Fruit fly (Drosophila melanogaster) whole organism, embryonic: Measurements from ENCODE around the gene be.
A peak's percentile ranks its signal among the peaks of the same experiment; 100 is the strongest.

Experiments
- Atf6 ChIP-seq: fragments of 200-800 bp; sonication (Bioruptor generic); IDR thresholded peaks from 2 replicates; pipeline ENCODE4 v1.3.6; 2022; ENCODE audit warnings: missing biosample characterization, missing genetic modification characterization
- B-H1 ChIP-seq: fragments of 200-800 bp; sonication (Bioruptor generic); IDR thresholded peaks from 3 replicates; pipeline ENCODE4 v1.3.6; 2022; ENCODE audit warnings: missing biosample characterization, missing genetic modification characterization
- CG11398 ChIP-seq: fragments of 200-800 bp; sonication (Bioruptor generic); optimal IDR thresholded peaks from 2 replicates; lab custom pipeline; 2016; ENCODE audit warnings: missing biosample characterization, missing genetic modification characterization
- CG11456 ChIP-seq: fragments of 200-800 bp; sonication (Bioruptor generic); IDR thresholded peaks from 3 replicates; pipeline ENCODE4 v1.3.6; 2022; ENCODE audit warnings: missing biosample characterization, missing genetic modification characterization
- CG12155 ChIP-seq: fragments of 200-800 bp; sonication (Bioruptor generic); optimal IDR thresholded peaks from 3 replicates; lab custom pipeline; 2016; ENCODE audit warnings: missing biosample characterization, missing genetic modification characterization
- CG12942 ChIP-seq: fragments of 200-800 bp; sonication (Bioruptor generic); optimal IDR thresholded peaks from 3 replicates; lab custom pipeline; 2016; ENCODE audit warnings: missing biosample characterization, missing genetic modification characterization
- CG13624 ChIP-seq: fragments of 200-800 bp; sonication (Bioruptor generic); optimal IDR thresholded peaks from 2 replicates; lab custom pipeline; 2016; ENCODE audit warnings: missing biosample characterization, missing genetic modification characterization
- CG16815 ChIP-seq: fragments of 200-800 bp; sonication (Bioruptor generic); optimal IDR thresholded peaks from 3 replicates; lab custom pipeline; 2017; ENCODE audit warnings: missing biosample characterization, mild to moderate bottlenecking, missing genetic modification characterization
- CG1792 ChIP-seq: fragments of 200-800 bp; sonication (Bioruptor generic); optimal IDR thresholded peaks from 2 replicates; lab custom pipeline; 2016; ENCODE audit warnings: missing biosample characterization, missing genetic modification characterization
- CG1832 ChIP-seq: fragments of 200-800 bp; sonication (Bioruptor generic); optimal IDR thresholded peaks from 2 replicates; lab custom pipeline; 2017; ENCODE audit warnings: missing biosample characterization, mild to moderate bottlenecking, missing genetic modification characterization, inconsistent platforms
- CG18476 ChIP-seq: fragments of 200-800 bp; sonication (Bioruptor generic); optimal IDR thresholded peaks from 2 replicates; lab custom pipeline; 2016; ENCODE audit warnings: missing biosample characterization, mild to moderate bottlenecking, missing genetic modification characterization
- CG18619 ChIP-seq: fragments of 200-800 bp; sonication (Bioruptor generic); optimal IDR thresholded peaks from 3 replicates; lab custom pipeline; 2017; ENCODE audit warnings: missing biosample characterization, mild to moderate bottlenecking, missing genetic modification characterization
- CG18764 ChIP-seq: fragments of 200-800 bp; sonication (Bioruptor generic); optimal IDR thresholded peaks from 3 replicates; lab custom pipeline; 2016; ENCODE audit warnings: missing biosample characterization, missing genetic modification characterization
- CG30020 ChIP-seq: fragments of 200-800 bp; optimal IDR thresholded peaks from 2 replicates; lab custom pipeline; 2019; ENCODE audit warnings: missing biosample characterization, mild to moderate bottlenecking, missing genetic modification characterization, moderate library complexity
- CG31365 ChIP-seq: fragments of 200-800 bp; sonication (Bioruptor generic); optimal IDR thresholded peaks from 2 replicates; lab custom pipeline; 2018; ENCODE audit warnings: missing biosample characterization, mild to moderate bottlenecking, missing genetic modification characterization
- CG42726 ChIP-seq: fragments of 200-800 bp; sonication (Bioruptor generic); IDR thresholded peaks from 2 replicates; pipeline ENCODE4 v1.3.6; 2022; ENCODE audit warnings: missing biosample characterization, missing genetic modification characterization; ENCODE audit not compliant: partially characterized antibody
- CG6791 ChIP-seq: fragments of 200-800 bp; sonication (Bioruptor generic); IDR thresholded peaks from 3 replicates; pipeline ENCODE4 v1.3.6; 2022; ENCODE audit warnings: missing biosample characterization, missing genetic modification characterization; ENCODE audit not compliant: partially characterized antibody
- CG9727 ChIP-seq: fragments of 200-800 bp; sonication (Bioruptor generic); optimal IDR thresholded peaks from 3 replicates; lab custom pipeline; 2017; ENCODE audit warnings: missing biosample characterization, mild to moderate bottlenecking, missing genetic modification characterization
- CHES-1-like ChIP-seq: fragments of 200-800 bp; sonication (Bioruptor generic); optimal IDR thresholded peaks from 2 replicates; lab custom pipeline; 2016; ENCODE audit warnings: missing biosample characterization, missing genetic modification characterization
- Doc3 ChIP-seq: fragments of 200-800 bp; sonication (Bioruptor generic); IDR thresholded peaks from 3 replicates; pipeline ENCODE4 v1.3.6; 2022; ENCODE audit warnings: missing biosample characterization, missing genetic modification characterization; ENCODE audit not compliant: partially characterized antibody
- Dp ChIP-seq: fragments of 200-800 bp; sonication (Bioruptor generic); optimal IDR thresholded peaks from 2 replicates; lab custom pipeline; 2018; ENCODE audit warnings: missing biosample characterization, mild to moderate bottlenecking, missing genetic modification characterization, moderate library complexity
- Drgx ChIP-seq: fragments of 200-800 bp; sonication (Bioruptor generic); IDR thresholded peaks from 2 replicates; pipeline ENCODE4 v1.3.6; 2022; ENCODE audit warnings: missing biosample characterization, missing genetic modification characterization
- HHEX ChIP-seq: fragments of 200-800 bp; sonication (Bioruptor generic); optimal IDR thresholded peaks from 3 replicates; lab custom pipeline; 2017; ENCODE audit warnings: missing biosample characterization, mild to moderate bottlenecking, missing genetic modification characterization, missing genetic modification reagents
- Kr ChIP-seq: fragments of 200-800 bp; sonication (Bioruptor generic); optimal IDR thresholded peaks from 2 replicates; lab custom pipeline; 2017; ENCODE audit warnings: missing biosample characterization, mild to moderate bottlenecking, missing genetic modification characterization
- NFAT ChIP-seq: fragments of 200-800 bp; sonication (Bioruptor generic); IDR thresholded peaks from 2 replicates; pipeline ENCODE4 v1.3.6; 2022; ENCODE audit warnings: missing biosample characterization, missing genetic modification characterization
- Nf-YB ChIP-seq: fragments of 200-800 bp; sonication (Bioruptor generic); optimal IDR thresholded peaks from 3 replicates; lab custom pipeline; 2019; ENCODE audit warnings: missing biosample characterization, mild to moderate bottlenecking, missing genetic modification characterization, moderate library complexity
- Pdp1 ChIP-seq, 2 experiments: fragments of 200-800 bp; sonication (Bioruptor generic); optimal IDR thresholded peaks; 3 replicates each; lab custom pipeline; 2016; ENCODE audit warnings: missing biosample characterization in 2 of 2, missing genetic modification characterization in 2 of 2, mild to moderate bottlenecking in 1 of 2, moderate library complexity in 1 of 2
- Sin3A ChIP-seq: fragments of >200 bp; optimal IDR thresholded peaks from 2 replicates; lab custom pipeline; 2018
- Vsx1 ChIP-seq: fragments of 200-800 bp; sonication (Bioruptor generic); optimal IDR thresholded peaks from 2 replicates; lab custom pipeline; 2017; ENCODE audit warnings: missing biosample characterization, mild to moderate bottlenecking, missing genetic modification characterization, missing genetic modification reagents
- Xrp1 ChIP-seq: fragments of 200-800 bp; sonication (Bioruptor generic); IDR thresholded peaks from 2 replicates; pipeline ENCODE4 v1.3.6; 2022; ENCODE audit warnings: missing biosample characterization, missing genetic modification characterization
- ara ChIP-seq: fragments of 200-800 bp; sonication (Bioruptor generic); IDR thresholded peaks from 2 replicates; pipeline ENCODE4 v1.3.6; 2022; ENCODE audit warnings: missing biosample characterization, missing genetic modification characterization
- az2 ChIP-seq: fragments of 200-800 bp; sonication (Bioruptor generic); optimal IDR thresholded peaks from 3 replicates; lab custom pipeline; 2016; ENCODE audit warnings: missing biosample characterization, missing genetic modification characterization
- bab2 ChIP-seq: fragments of 200-800 bp; sonication (Bioruptor generic); optimal IDR thresholded peaks from 2 replicates; lab custom pipeline; 2016; ENCODE audit warnings: missing biosample characterization, missing genetic modification characterization
- bsh ChIP-seq, 2 experiments: fragments of 200-800 bp; sonication (Bioruptor generic); optimal IDR thresholded peaks; 2 replicates each; lab custom pipeline; 2017 to 2018; ENCODE audit warnings: mild to moderate bottlenecking in 2 of 2, missing biosample characterization in 2 of 2, missing genetic modification characterization in 2 of 2, moderate library complexity in 1 of 2
- cato ChIP-seq: fragments of 200-800 bp; sonication (Bioruptor generic); optimal IDR thresholded peaks from 2 replicates; lab custom pipeline; 2016; ENCODE audit warnings: missing biosample characterization, missing genetic modification characterization, borderline replicate concordance
- chinmo ChIP-seq: fragments of 200-800 bp; sonication (Bioruptor generic); IDR thresholded peaks from 4 replicates; pipeline ENCODE4 v1.3.6; 2022; ENCODE audit warnings: missing biosample characterization, missing genetic modification characterization; ENCODE audit not compliant: partially characterized antibody
- dmrt11E ChIP-seq: fragments of 200-800 bp; sonication (Bioruptor generic); optimal IDR thresholded peaks from 3 replicates; lab custom pipeline; 2018; ENCODE audit warnings: missing biosample characterization, mild to moderate bottlenecking, missing genetic modification characterization, moderate library complexity
- fu2 ChIP-seq: fragments of 200-800 bp; sonication (Bioruptor generic); optimal IDR thresholded peaks from 2 replicates; lab custom pipeline; 2016; ENCODE audit warnings: missing biosample characterization, missing genetic modification characterization
- hb ChIP-seq: fragments of 200-800 bp; sonication (Bioruptor generic); IDR thresholded peaks from 3 replicates; pipeline ENCODE4 v1.3.6; 2022; ENCODE audit warnings: missing biosample characterization, missing genetic modification characterization; ENCODE audit not compliant: partially characterized antibody
- luna ChIP-seq: fragments of 200-800 bp; sonication (Bioruptor generic); optimal IDR thresholded peaks from 2 replicates; lab custom pipeline; 2016; ENCODE audit warnings: missing biosample characterization, missing genetic modification characterization
- nau ChIP-seq: fragments of 200-800 bp; sonication (Bioruptor generic); optimal IDR thresholded peaks from 3 replicates; lab custom pipeline; 2017; ENCODE audit warnings: missing biosample characterization, mild to moderate bottlenecking, missing genetic modification characterization, missing genetic modification reagents
- nmo ChIP-seq: fragments of 200-800 bp; sonication (Bioruptor generic); optimal IDR thresholded peaks from 2 replicates; lab custom pipeline; 2018; ENCODE audit warnings: missing biosample characterization, mild to moderate bottlenecking, missing genetic modification characterization, moderate library complexity
- oc ChIP-seq: fragments of 200-800 bp; sonication (Bioruptor generic); optimal IDR thresholded peaks from 2 replicates; lab custom pipeline; 2018; ENCODE audit warnings: missing biosample characterization, mild to moderate bottlenecking, missing genetic modification characterization, moderate library complexity
- shn ChIP-seq: fragments of 200-800 bp; sonication (Bioruptor generic); optimal IDR thresholded peaks from 3 replicates; lab custom pipeline; 2016; ENCODE audit warnings: missing biosample characterization, missing genetic modification characterization
- so ChIP-seq: fragments of 200-800 bp; sonication (Bioruptor generic); IDR thresholded peaks from 3 replicates; pipeline ENCODE4 v1.3.6; 2022; ENCODE audit warnings: missing biosample characterization, missing genetic modification characterization
- tna ChIP-seq: fragments of 200-800 bp; sonication (Bioruptor generic); IDR thresholded peaks from 2 replicates; pipeline ENCODE4 v1.3.6; 2022; ENCODE audit warnings: missing biosample characterization, missing genetic modification characterization; ENCODE audit not compliant: partially characterized antibody
- toy ChIP-seq: fragments of 200-800 bp; sonication (Bioruptor generic); IDR thresholded peaks from 2 replicates; pipeline ENCODE4 v1.3.6; 2022; ENCODE audit warnings: missing biosample characterization, missing genetic modification characterization
- trh ChIP-seq: fragments of 200-800 bp; sonication (Bioruptor generic); optimal IDR thresholded peaks from 2 replicates; lab custom pipeline; 2016; ENCODE audit warnings: missing biosample characterization, missing genetic modification characterization
- wek ChIP-seq: fragments of 200-800 bp; sonication (Bioruptor generic); optimal IDR thresholded peaks from 3 replicates; lab custom pipeline; 2018; ENCODE audit warnings: missing biosample characterization, mild to moderate bottlenecking, missing genetic modification characterization, moderate library complexity

Gene be

DNA sequence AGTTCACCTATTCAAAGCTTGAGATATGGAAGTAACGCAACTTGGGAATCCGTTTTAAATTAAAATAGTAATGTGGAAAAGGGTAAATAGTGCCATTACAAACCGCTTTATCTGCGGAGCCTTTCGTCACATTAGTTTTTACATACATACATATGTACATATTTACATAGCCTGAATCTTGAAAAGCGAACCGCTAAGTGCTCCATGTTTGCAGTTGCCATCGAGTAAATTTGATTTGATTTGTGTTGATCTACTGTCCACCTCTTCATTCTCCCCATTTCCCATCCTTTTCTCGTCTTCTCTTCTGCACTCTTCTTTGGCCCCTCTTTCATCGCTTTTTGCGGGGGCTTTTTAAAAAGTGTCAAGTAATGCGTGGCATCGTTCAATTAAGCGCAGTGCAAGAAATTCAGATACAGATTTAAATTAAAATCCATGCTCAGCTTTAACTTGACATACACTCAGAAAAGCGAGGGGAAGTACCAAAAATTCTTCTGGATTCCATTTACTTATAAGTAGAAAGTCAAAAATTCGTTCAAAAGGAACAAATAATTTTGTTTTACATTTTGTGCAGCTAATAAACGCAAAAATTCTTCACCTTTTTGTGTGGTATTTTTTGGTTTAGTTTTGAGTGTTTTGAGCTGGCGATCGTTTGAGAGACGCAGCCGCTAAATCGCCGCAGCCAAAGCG lies 18.9 kb downstream of the be start (continued):
- no peak for TF ChIP-seq CG12155 (GFP tag; lab: Kevin White, UChicago)
- no peak for TF ChIP-seq fu2 (GFP tag; lab: Kevin White, UChicago)
- peak; percentile 81 for TF ChIP-seq CG18476 (GFP tag; lab: Kevin White, UChicago)
- no peak for TF ChIP-seq nmo
- TF ChIP-seq Vsx1 (GFP tag; lab: Kevin White, UChicago): peak; percentile 93
- TF ChIP-seq cato (GFP tag; lab: Kevin White, UChicago): peak; percentile 52
- peak; percentile 1 for TF ChIP-seq CG30020 (tag; lab: Kevin White, UChicago)
- TF ChIP-seq Pdp1 (GFP tag; optimal IDR thresholded peaks at IDR 0.05; lab: Kevin White, UChicago): peak; percentile 45 to 77
- TF ChIP-seq CG9727: peak; percentile 79
- TF ChIP-seq CG1792 (GFP tag; lab: Kevin White, UChicago): peak; percentile 94
- peak; percentile 88 for TF ChIP-seq oc (tag; lab: Kevin White, UChicago)
- TF ChIP-seq NFAT (GFP tag; lab: Robert Waterston, UW): peak; percentile 54; the same call in 1 of the 2 replicates
- peak; percentile 78 for TF ChIP-seq Atf6 (GFP tag; lab: Robert Waterston, UW)
- TF ChIP-seq CG18619: peak; percentile 89
- TF ChIP-seq toy (GFP tag; lab: Robert Waterston, UW): 0 out of 2 replicates have a peak, but pooled peaks have one; percentile 37
- peak; percentile 95 for TF ChIP-seq wek (GFP tag; lab: Kevin White, UChicago)
- no peak for TF ChIP-seq Dp (GFP tag; lab: Kevin White, UChicago)
- TF ChIP-seq Doc3 (GFP tag; lab: Robert Waterston, UW): no peak
- no peak for TF ChIP-seq CG6791 (GFP tag; lab: Robert Waterston, UW)
- peak; percentile 45 for TF ChIP-seq Kr (GFP tag; lab: Kevin White, UChicago)
- TF ChIP-seq CG1832: no peak
- TF ChIP-seq dmrt11E: peak; percentile 75
- no peak for TF ChIP-seq hb (GFP tag; lab: Robert Waterston, UW)
- peak; percentile 94 for TF ChIP-seq nau (GFP tag; lab: Kevin White, UChicago)
- TF ChIP-seq az2: peak; percentile 25
- peak; percentile 62 for TF ChIP-seq shn (GFP tag; lab: Kevin White, UChicago)
- TF ChIP-seq Xrp1 (GFP tag; lab: Robert Waterston, UW): peak; percentile 86
- peak; percentile 73 for TF ChIP-seq CG12942 (GFP tag; lab: Kevin White, UChicago)
- peak; percentile 90 for TF ChIP-seq HHEX (GFP tag; lab: Kevin White, UChicago)
- TF ChIP-seq chinmo: 0 out of 4 replicates have a peak, but pooled peaks have one; percentile 6
- no peak for TF ChIP-seq CG16815 (GFP tag; lab: Kevin White, UChicago)
- peak; percentile 86 for TF ChIP-seq Drgx (GFP tag; lab: Robert Waterston, UW)
- TF ChIP-seq B-H1 (GFP tag; lab: Robert Waterston, UW): peak; percentile 70; the same call in 1 of the 3 replicates
- peak; percentile 14 to 88 for TF ChIP-seq bsh (GFP tag; optimal IDR thresholded peaks at IDR 0.05; lab: Kevin White, UChicago)
- no peak for TF ChIP-seq luna (GFP tag; lab: Kevin White, UChicago)
- peak; percentile 82 for TF ChIP-seq CG31365 (tag; lab: Kevin White, UChicago)
- TF ChIP-seq CHES-1-like: peak; percentile 79
- peak; percentile 89 for TF ChIP-seq CG11398 (GFP tag; lab: Kevin White, UChicago)
- TF ChIP-seq tna (GFP tag; lab: Robert Waterston, UW): no peak
- peak; percentile 81 for TF ChIP-seq ara (GFP tag; lab: Robert Waterston, UW)
- TF ChIP-seq CG18764 (GFP tag; lab: Kevin White, UChicago): peak; percentile 78
- peak; percentile 67 for TF ChIP-seq trh (GFP tag; lab: Kevin White, UChicago)
- peak; percentile 62 for TF ChIP-seq Nf-YB (GFP tag; lab: Kevin White, UChicago)
- TF ChIP-seq CG11456 (GFP tag; lab: Robert Waterston, UW): peak; percentile 68; the same call in 2 of the 3 replicates
- TF ChIP-seq CG42726: no peak
- TF ChIP-seq Sin3A (lab: Kevin White, UChicago): no peak
- peak; percentile 34 for TF ChIP-seq CG13624 (GFP tag; lab: Kevin White, UChicago)
- peak; percentile 95 for TF ChIP-seq bab2 (GFP tag; lab: Kevin White, UChicago)
- peak; percentile 82; the same call in 2 of the 3 replicates for TF ChIP-seq so
